Worm (Caenorhabditis elegans): ENCODE results near the gene ast-1.
"Not testable (repeated sequence)": the region's sequence is repeated elsewhere in the genome, so short reads cannot be mapped to it uniquely, and the experiment has no call there.

ast-1 gene

ce11 chrII:4078048-4078447, 57.1 kb downstream of the ast-1 start:
- peak; percentile 38; the same call in 1 of the 2 replicates for TF ChIP-seq zfh-2 (GFP tag; conservative IDR thresholded peaks at IDR 0.05)
- TF ChIP-seq rpc-1 (optimal IDR thresholded peaks at IDR 0.05): not testable (repeated sequence)
- TF ChIP-seq rpc-1 (tag; optimal IDR thresholded peaks at IDR 0.05): peak; percentile 50
